Fruit fly (Drosophila melanogaster) whole organism, adult: ENCODE measurements around the gene RpL17.

Experiments used
- CG11617 ChIP-seq: fragments of 200-800 bp; sonication (Bioruptor generic); optimal IDR thresholded peaks from 2 replicates; lab custom pipeline; 2017; ENCODE audit warnings: mild to moderate bottlenecking, missing biosample characterization, missing genetic modification reagents, missing genetic modification characterization
- CG12768 ChIP-seq: fragments of 200-800 bp; sonication (Bioruptor generic); optimal IDR thresholded peaks from 2 replicates; lab custom pipeline; 2017; ENCODE audit warnings: missing biosample characterization, missing genetic modification characterization, mild to moderate bottlenecking, moderate library complexity, missing genetic modification reagents
- CG14711 ChIP-seq: fragments of 200-800 bp; sonication (Bioruptor generic); optimal IDR thresholded peaks from 2 replicates; lab custom pipeline; 2018; ENCODE audit warnings: missing biosample characterization, mild to moderate bottlenecking, missing genetic modification characterization, moderate library complexity
- CG1620 ChIP-seq: fragments of 200-800 bp; sonication (Bioruptor generic); optimal IDR thresholded peaks from 2 replicates; lab custom pipeline; 2016; ENCODE audit warnings: missing biosample characterization, missing genetic modification characterization
- CG33017 ChIP-seq: fragments of 200-800 bp; sonication (Bioruptor generic); optimal IDR thresholded peaks from 2 replicates; lab custom pipeline; 2018; ENCODE audit warnings: missing biosample characterization, mild to moderate bottlenecking, missing genetic modification characterization, moderate library complexity
- CG5204 ChIP-seq: fragments of 200-800 bp; sonication (Bioruptor generic); optimal IDR thresholded peaks from 2 replicates; lab custom pipeline; 2016; ENCODE audit warnings: missing biosample characterization, missing genetic modification characterization
- CG7045 ChIP-seq: fragments of 200-800 bp; sonication (Bioruptor generic); optimal IDR thresholded peaks from 2 replicates; lab custom pipeline; 2017; ENCODE audit warnings: missing biosample characterization, mild to moderate bottlenecking, missing genetic modification characterization
- CG7101 ChIP-seq: fragments of 200-800 bp; sonication (Bioruptor generic); optimal IDR thresholded peaks from 2 replicates; lab custom pipeline; 2018; ENCODE audit warnings: missing biosample characterization, mild to moderate bottlenecking, missing genetic modification characterization, moderate library complexity
- Clk ChIP-seq: fragments of 200-800 bp; sonication (Bioruptor generic); optimal IDR thresholded peaks from 2 replicates; lab custom pipeline; 2017; ENCODE audit warnings: missing biosample characterization, missing genetic modification characterization
- Crg-1 ChIP-seq: fragments of 200-800 bp; sonication (Bioruptor generic); optimal IDR thresholded peaks from 2 replicates; lab custom pipeline; 2016; ENCODE audit warnings: missing biosample characterization, missing genetic modification characterization
- Hr96 ChIP-seq: fragments of 200-800 bp; sonication (Bioruptor generic); optimal IDR thresholded peaks from 2 replicates; lab custom pipeline; 2016; ENCODE audit warnings: missing biosample characterization, missing genetic modification characterization
- Mnt ChIP-seq: fragments of 200-800 bp; sonication (Bioruptor generic); optimal IDR thresholded peaks from 2 replicates; lab custom pipeline; 2016; ENCODE audit warnings: missing biosample characterization, mild to moderate bottlenecking, missing genetic modification characterization
- bab1 ChIP-seq: fragments of 200-800 bp; sonication (Bioruptor generic); optimal IDR thresholded peaks from 3 replicates; lab custom pipeline; 2019; ENCODE audit warnings: missing biosample characterization, mild to moderate bottlenecking, missing genetic modification characterization, moderate library complexity
- cic ChIP-seq: fragments of 200-800 bp; sonication (Bioruptor generic); optimal IDR thresholded peaks from 2 replicates; lab custom pipeline; 2017; ENCODE audit warnings: missing biosample characterization, mild to moderate bottlenecking, missing genetic modification characterization, moderate library complexity
- cnc ChIP-seq, 2 experiments: fragments of >200 bp; optimal IDR thresholded peaks; 2 replicates each; lab custom pipeline; 2017
- kay ChIP-seq: fragments of 200-800 bp; sonication (Bioruptor generic); peaks from one replicate; lab custom pipeline; 2016; ENCODE audit warnings: missing biosample characterization, missing genetic modification characterization, borderline replicate concordance
- ovo ChIP-seq: fragments of 200-800 bp; sonication (Bioruptor generic); optimal IDR thresholded peaks from 2 replicates; lab custom pipeline; 2016; ENCODE audit warnings: missing biosample characterization, missing genetic modification characterization
- pad ChIP-seq: fragments of 200-800 bp; sonication (Bioruptor generic); optimal IDR thresholded peaks from 3 replicates; lab custom pipeline; 2017; ENCODE audit warnings: missing biosample characterization, missing genetic modification characterization, mild to moderate bottlenecking, moderate library complexity, missing genetic modification reagents
- tj ChIP-seq: fragments of 200-800 bp; sonication (Bioruptor generic); optimal IDR thresholded peaks from 3 replicates; lab custom pipeline; 2017; ENCODE audit warnings: missing biosample characterization, mild to moderate bottlenecking, missing genetic modification characterization, moderate library complexity
- toe ChIP-seq: fragments of 200-800 bp; sonication (Bioruptor generic); optimal IDR thresholded peaks from 2 replicates; lab custom pipeline; 2016; ENCODE audit warnings: missing biosample characterization, missing genetic modification characterization

The RpL17 gene

dm6 chrX:6778068-6778467 is 34.0 kb upstream of the RpL17 start:
- TF ChIP-seq pad (GFP tag; lab: Kevin White, UChicago) (no peak), bab1 (GFP tag; lab: Kevin White, UChicago) (no peak)

DNA sequence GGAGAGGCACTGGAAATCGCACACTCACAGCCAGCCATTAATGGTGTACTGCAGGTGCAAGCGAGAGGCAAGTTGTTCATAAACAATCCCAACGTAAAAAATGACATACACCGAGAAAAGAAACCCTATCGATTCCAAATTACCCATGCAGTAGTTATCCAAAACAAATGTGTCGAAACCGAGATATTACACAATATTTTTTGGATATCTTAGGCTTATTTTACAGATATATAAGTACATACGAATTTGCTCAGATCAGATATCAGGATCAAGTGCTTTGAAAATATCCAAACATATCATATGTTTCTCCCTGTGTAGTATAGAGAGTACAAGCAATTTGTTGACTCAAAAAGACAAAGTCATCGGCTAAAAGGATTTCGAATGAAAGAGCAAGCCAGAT is 33.4 kb upstream of the RpL17 start:
- TF ChIP-seq toe (GFP tag; lab: Kevin White, UChicago) (no peak), CG14711 (tag; lab: Kevin White, UChicago) (no peak), ovo (no peak), Crg-1 (no peak), CG7101 (no peak), pad (GFP tag; lab: Kevin White, UChicago) (no peak), Mnt (GFP tag; lab: Kevin White, UChicago) (no peak), Hr96 (GFP tag; lab: Kevin White, UChicago) (no peak), CG11617 (no peak), kay (GFP tag; lab: Kevin White, UChicago) (no peak), tj (GFP tag; lab: Kevin White, UChicago) (no peak), cic (GFP tag; lab: Kevin White, UChicago) (no peak), cnc (optimal IDR thresholded peaks at IDR 0.05; lab: Kevin White, UChicago) (no peak), CG33017 (tag; lab: Kevin White, UChicago) (no peak), Clk (GFP tag; lab: Kevin White, UChicago) (no peak), CG7045 (GFP tag; lab: Kevin White, UChicago) (no peak), CG5204 (no peak), bab1 (GFP tag; lab: Kevin White, UChicago) (no peak)

DNA sequence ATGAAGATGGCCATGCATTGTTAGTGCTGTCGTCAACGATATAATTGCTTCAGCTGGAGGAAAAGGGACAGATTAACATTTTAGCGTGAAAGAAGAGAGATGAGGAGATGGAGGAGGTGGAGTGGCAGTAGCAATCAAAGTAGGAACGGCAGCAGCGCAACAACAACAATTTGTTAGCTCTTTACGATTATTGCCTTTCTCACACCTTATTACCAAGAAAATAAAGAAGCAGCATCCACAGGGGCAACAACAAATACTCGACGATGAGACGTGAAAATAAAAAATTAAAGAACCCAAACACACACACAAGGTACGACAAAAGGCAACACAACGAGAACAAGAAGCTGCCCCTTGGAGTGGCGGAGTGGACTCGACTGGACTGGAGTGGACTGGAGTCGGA is 32.9 kb upstream of the RpL17 start:
- TF ChIP-seq kay (GFP tag; lab: Kevin White, UChicago) (no peak), Clk (GFP tag; lab: Kevin White, UChicago) (no peak), CG12768 (no peak), bab1 (GFP tag; lab: Kevin White, UChicago) (no peak), cic (GFP tag; lab: Kevin White, UChicago) (no peak), CG11617 (no peak), Crg-1 (no peak), CG1620 (GFP tag; lab: Kevin White, UChicago) (no peak), CG7101 (no peak), ovo (no peak), Mnt (GFP tag; lab: Kevin White, UChicago) (no peak), tj (GFP tag; lab: Kevin White, UChicago) (no peak)

DNA sequence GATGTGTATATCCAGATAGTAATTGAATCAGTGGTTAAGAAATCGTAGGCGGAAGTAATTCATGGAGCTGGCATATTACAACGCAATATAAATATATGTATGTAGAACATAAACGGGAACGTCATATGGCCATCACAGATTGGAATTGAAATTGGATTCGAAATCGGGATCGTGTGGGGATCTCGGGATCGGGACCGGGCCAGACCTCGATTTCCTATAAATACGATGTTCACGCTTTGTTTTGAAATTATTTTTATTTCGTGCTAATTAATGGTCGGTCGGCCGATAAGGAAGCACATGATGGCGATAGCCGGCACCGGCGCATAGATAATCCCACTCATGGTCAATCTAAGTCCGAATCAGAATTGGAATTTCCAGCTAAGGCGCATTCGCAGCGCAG is 32.2 kb upstream of the RpL17 start:
- no peak for TF ChIP-seq pad (GFP tag; lab: Kevin White, UChicago)
- no peak for TF ChIP-seq CG14711 (tag; lab: Kevin White, UChicago)
- no peak for TF ChIP-seq kay (GFP tag; lab: Kevin White, UChicago)
- no peak for TF ChIP-seq ovo
- no peak for TF ChIP-seq toe (GFP tag; lab: Kevin White, UChicago)
- TF ChIP-seq Crg-1: no peak
- TF ChIP-seq CG12768: no peak
- no peak for TF ChIP-seq CG7101
- TF ChIP-seq CG11617: no peak
- TF ChIP-seq tj (GFP tag; lab: Kevin White, UChicago): no peak
- TF ChIP-seq Hr96 (GFP tag; lab: Kevin White, UChicago): no peak
- no peak for TF ChIP-seq CG7045 (GFP tag; lab: Kevin White, UChicago)
- no peak for TF ChIP-seq CG5204
- TF ChIP-seq bab1 (GFP tag; lab: Kevin White, UChicago): no peak
- no peak for TF ChIP-seq CG1620 (GFP tag; lab: Kevin White, UChicago)
- TF ChIP-seq cnc (optimal IDR thresholded peaks at IDR 0.05; lab: Kevin White, UChicago): no peak
- TF ChIP-seq cic (GFP tag; lab: Kevin White, UChicago): no peak
- no peak for TF ChIP-seq Clk (GFP tag; lab: Kevin White, UChicago)
- no peak for TF ChIP-seq Mnt (GFP tag; lab: Kevin White, UChicago)

DNA sequence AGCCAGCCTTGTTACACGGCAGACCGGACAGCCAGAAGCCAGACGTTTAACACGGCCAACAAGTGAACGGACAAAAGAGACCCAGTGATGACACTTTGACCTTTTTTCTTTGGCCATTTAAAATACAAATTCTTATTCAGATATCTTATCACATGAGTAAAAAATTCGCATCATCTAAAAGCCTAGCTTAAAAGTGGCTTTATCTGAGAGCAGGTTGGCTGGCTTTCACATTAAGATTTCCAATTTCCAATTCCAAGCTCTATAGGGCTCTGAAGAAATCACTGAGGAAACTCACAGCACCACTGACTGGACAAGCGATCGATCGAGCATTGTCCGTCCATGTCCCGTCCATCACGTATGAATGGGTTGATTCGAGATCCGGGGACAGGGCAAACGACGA is 31.6 kb upstream of the RpL17 start:
- TF ChIP-seq CG1620 (GFP tag; lab: Kevin White, UChicago) (no peak), CG7101 (no peak), pad (GFP tag; lab: Kevin White, UChicago) (no peak), CG14711 (tag; lab: Kevin White, UChicago) (no peak), CG11617 (no peak), Mnt (GFP tag; lab: Kevin White, UChicago) (no peak), tj (GFP tag; lab: Kevin White, UChicago) (no peak), cnc (optimal IDR thresholded peaks at IDR 0.05; lab: Kevin White, UChicago) (no peak)

- TF ChIP-seq Crg-1 (peak; percentile 78), Hr96 (GFP tag; lab: Kevin White, UChicago) (peak; percentile 78), toe (GFP tag; lab: Kevin White, UChicago) (no peak), bab1 (GFP tag; lab: Kevin White, UChicago) (peak; percentile 92), CG12768 (peak; percentile 73), ovo (peak; percentile 85), CG11617 (peak; percentile 86), CG7101 (peak; percentile 90), CG7045 (GFP tag; lab: Kevin White, UChicago) (peak; percentile 70), cnc (optimal IDR thresholded peaks at IDR 0.05; lab: Kevin White, UChicago) (no peak), cic (GFP tag; lab: Kevin White, UChicago) (peak; percentile 26), kay (GFP tag; lab: Kevin White, UChicago) (no peak), CG33017 (tag; lab: Kevin White, UChicago) (peak; percentile 78), CG14711 (tag; lab: Kevin White, UChicago) (peak; percentile 85), Mnt (GFP tag; lab: Kevin White, UChicago) (peak; percentile 89), pad (GFP tag; lab: Kevin White, UChicago) (peak; percentile 72), CG1620 (GFP tag; lab: Kevin White, UChicago) (peak; percentile 77), Clk (GFP tag; lab: Kevin White, UChicago) (peak; percentile 42), CG5204 (no peak), tj (GFP tag; lab: Kevin White, UChicago) (peak; percentile 74)
Observed at dm6 chrX:6770924-6771323, 26.9 kb upstream of the RpL17 start, which contains the start of gene Coq7. Gene Coq7, plus strand, starts transcription at chrX:6771225.
